Fruit fly (Drosophila melanogaster) whole organism, embryonic: ENCODE measurements around the gene Cdk1.

Experiments
- ATbp ChIP-seq: fragments of 200-800 bp; sonication (Bioruptor generic); optimal IDR thresholded peaks from 2 replicates; lab custom pipeline; 2017; ENCODE audit warnings: missing biosample characterization, mild to moderate bottlenecking, missing genetic modification characterization, missing genetic modification reagents
- Atf6 ChIP-seq: fragments of 200-800 bp; sonication (Bioruptor generic); IDR thresholded peaks from 2 replicates; pipeline ENCODE4 v1.3.6; 2022; ENCODE audit warnings: missing biosample characterization, missing genetic modification characterization
- Awh ChIP-seq: fragments of 200-800 bp; sonication (Bioruptor generic); IDR thresholded peaks from 2 replicates; pipeline ENCODE4, ENCODE4 v1.3.6; 2022; ENCODE audit warnings: missing biosample characterization, missing genetic modification characterization
- CG10366 ChIP-seq: fragments of 200-800 bp; sonication (Bioruptor generic); IDR thresholded peaks from 2 replicates; pipeline ENCODE4 v1.3.6; 2022; ENCODE audit warnings: missing biosample characterization, missing genetic modification characterization
- CG10959 ChIP-seq: fragments of 200-800 bp; sonication (Bioruptor generic); IDR thresholded peaks from 2 replicates; pipeline ENCODE4 v1.3.6; 2022; ENCODE audit warnings: missing biosample characterization, missing genetic modification characterization
- CG11456 ChIP-seq: fragments of 200-800 bp; sonication (Bioruptor generic); IDR thresholded peaks from 3 replicates; pipeline ENCODE4 v1.3.6; 2022; ENCODE audit warnings: missing biosample characterization, missing genetic modification characterization
- CG12659 ChIP-seq: fragments of 200-800 bp; sonication (Bioruptor generic); optimal IDR thresholded peaks from 3 replicates; lab custom pipeline; 2017; ENCODE audit warnings: mild to moderate bottlenecking, missing biosample characterization, missing genetic modification reagents, missing genetic modification characterization
- CG14965 ChIP-seq: fragments of 200-800 bp; sonication (Bioruptor generic); optimal IDR thresholded peaks from 2 replicates; lab custom pipeline; 2016; ENCODE audit warnings: missing biosample characterization, missing genetic modification characterization, borderline replicate concordance
- CG1602 ChIP-seq: fragments of 200-800 bp; sonication (Bioruptor generic); optimal IDR thresholded peaks from 3 replicates; lab custom pipeline; 2016; ENCODE audit warnings: missing biosample characterization, missing genetic modification characterization
- CG18764 ChIP-seq: fragments of 200-800 bp; sonication (Bioruptor generic); optimal IDR thresholded peaks from 3 replicates; lab custom pipeline; 2016; ENCODE audit warnings: missing biosample characterization, missing genetic modification characterization
- CG2129 ChIP-seq: fragments of 200-800 bp; sonication (Bioruptor generic); IDR thresholded peaks from 2 replicates; pipeline ENCODE4 v1.3.6; 2022; ENCODE audit warnings: missing biosample characterization, missing genetic modification characterization; ENCODE audit not compliant: partially characterized antibody
- CG2199 ChIP-seq: fragments of 200-800 bp; sonication (Bioruptor generic); IDR thresholded peaks from 3 replicates; pipeline ENCODE4 v1.3.6; 2022; ENCODE audit warnings: missing biosample characterization, missing genetic modification characterization
- CG2678 ChIP-seq: fragments of 200-800 bp; sonication (Bioruptor generic); optimal IDR thresholded peaks from 3 replicates; lab custom pipeline; 2019; ENCODE audit warnings: missing biosample characterization, mild to moderate bottlenecking, missing genetic modification characterization, moderate library complexity
- CG30431 ChIP-seq: fragments of 200-800 bp; sonication (Bioruptor generic); optimal IDR thresholded peaks from 2 replicates; lab custom pipeline; 2017; ENCODE audit warnings: missing biosample characterization, missing genetic modification characterization
- CG31441 ChIP-seq: fragments of 200-800 bp; sonication (Bioruptor generic); IDR thresholded peaks from 2 replicates; pipeline ENCODE4 v1.3.6; 2022; ENCODE audit warnings: missing biosample characterization, missing genetic modification characterization
- CG33213 ChIP-seq: fragments of 200-800 bp; sonication (Bioruptor generic); optimal IDR thresholded peaks from 3 replicates; lab custom pipeline; 2016; ENCODE audit warnings: missing biosample characterization, missing genetic modification characterization
- CG3995 ChIP-seq: fragments of 200-800 bp; sonication (Bioruptor generic); optimal IDR thresholded peaks from 3 replicates; lab custom pipeline; 2016; ENCODE audit warnings: missing biosample characterization, missing genetic modification characterization
- CG6683 ChIP-seq: fragments of 200-800 bp; sonication (Bioruptor generic); optimal IDR thresholded peaks from 2 replicates; lab custom pipeline; 2017; ENCODE audit warnings: missing biosample characterization, mild to moderate bottlenecking, missing genetic modification characterization, missing genetic modification reagents
- CG6689 ChIP-seq: fragments of 200-800 bp; sonication (Bioruptor generic); IDR thresholded peaks from 2 replicates; pipeline ENCODE4 v1.3.6; 2022; ENCODE audit warnings: missing biosample characterization, missing genetic modification characterization
- CG9817 ChIP-seq: fragments of 200-800 bp; sonication (Bioruptor generic); optimal IDR thresholded peaks from 2 replicates; lab custom pipeline; 2018; ENCODE audit warnings: missing biosample characterization, mild to moderate bottlenecking, missing genetic modification characterization, moderate library complexity
- CrebB ChIP-seq: fragments of 200-800 bp; sonication (Bioruptor generic); optimal IDR thresholded peaks from 3 replicates; lab custom pipeline; 2018; ENCODE audit warnings: missing biosample characterization, mild to moderate bottlenecking, missing genetic modification characterization
- Deaf1 ChIP-seq: fragments of 200-800 bp; optimal IDR thresholded peaks from 3 replicates; lab custom pipeline; 2019; ENCODE audit warnings: missing biosample characterization, mild to moderate bottlenecking, missing genetic modification characterization, moderate library complexity
- Dip3 ChIP-seq: fragments of 200-800 bp; sonication (Bioruptor generic); optimal IDR thresholded peaks from 3 replicates; lab custom pipeline; 2016; ENCODE audit warnings: missing biosample characterization, missing genetic modification characterization
- Fer2 ChIP-seq: fragments of 200-800 bp; sonication (Bioruptor generic); optimal IDR thresholded peaks from 2 replicates; lab custom pipeline; 2018; ENCODE audit warnings: missing biosample characterization, mild to moderate bottlenecking, missing genetic modification characterization, moderate library complexity
- HLH4C ChIP-seq: fragments of 200-800 bp; sonication (Bioruptor generic); IDR thresholded peaks from 3 replicates; pipeline ENCODE4 v1.3.6; 2022; ENCODE audit warnings: missing biosample characterization, missing genetic modification characterization; ENCODE audit not compliant: partially characterized antibody
- Jarid2 ChIP-seq: fragments of 200-800 bp; sonication (Bioruptor generic); optimal IDR thresholded peaks from 3 replicates; lab custom pipeline; 2017; ENCODE audit warnings: mild to moderate bottlenecking, missing biosample characterization, missing genetic modification reagents, missing genetic modification characterization
- Mrtf ChIP-seq: fragments of 200-800 bp; sonication (Bioruptor generic); IDR thresholded peaks from 3 replicates; pipeline ENCODE4 v1.3.6; 2022; ENCODE audit warnings: missing biosample characterization, missing genetic modification characterization
- Optix ChIP-seq: fragments of 200-800 bp; sonication (Bioruptor generic); IDR thresholded peaks from 3 replicates; pipeline ENCODE4 v1.3.6; 2022; ENCODE audit warnings: missing biosample characterization, missing genetic modification characterization
- Ravus ChIP-seq: fragments of 200-800 bp; sonication (Bioruptor generic); IDR thresholded peaks from 2 replicates; pipeline ENCODE4 v1.3.6; 2022; ENCODE audit warnings: missing biosample characterization, missing genetic modification characterization
- Sox102F ChIP-seq: fragments of 200-800 bp; sonication (Bioruptor generic); optimal IDR thresholded peaks from 2 replicates; lab custom pipeline; 2018; ENCODE audit warnings: missing biosample characterization, mild to moderate bottlenecking, missing genetic modification characterization, moderate library complexity
- Sry-β ChIP-seq: fragments of 200-800 bp; sonication (Bioruptor generic); optimal IDR thresholded peaks from 2 replicates; lab custom pipeline; 2018; ENCODE audit warnings: missing biosample characterization, mild to moderate bottlenecking, missing genetic modification characterization, moderate library complexity
- TFAM ChIP-seq: fragments of 200-800 bp; sonication (Bioruptor generic); optimal IDR thresholded peaks from 2 replicates; lab custom pipeline; 2017; ENCODE audit warnings: missing biosample characterization, missing genetic modification characterization, inconsistent platforms
- abd-A ChIP-seq: fragments of 200-800 bp; sonication (Bioruptor generic); optimal IDR thresholded peaks from 3 replicates; lab custom pipeline; 2019; ENCODE audit warnings: missing biosample characterization, mild to moderate bottlenecking, missing genetic modification characterization, moderate library complexity
- ac ChIP-seq: fragments of 200-800 bp; sonication (Bioruptor generic); optimal IDR thresholded peaks from 3 replicates; lab custom pipeline; 2017; ENCODE audit warnings: missing biosample characterization, mild to moderate bottlenecking, missing genetic modification characterization
- bigmax ChIP-seq: fragments of 200-800 bp; sonication (Bioruptor generic); optimal IDR thresholded peaks from 2 replicates; lab custom pipeline; 2018; ENCODE audit warnings: missing biosample characterization, mild to moderate bottlenecking, missing genetic modification characterization
- corto ChIP-seq: fragments of 200-800 bp; sonication (Bioruptor generic); optimal IDR thresholded peaks from 2 replicates; lab custom pipeline; 2016; ENCODE audit warnings: missing biosample characterization, mild to moderate bottlenecking, missing genetic modification characterization, moderate library complexity
- crp ChIP-seq, 2 experiments: fragments of 200-800 bp; sonication (Bioruptor generic); optimal IDR thresholded peaks; 2 replicates in 1 of 2; 3 replicates in 1 of 2; lab custom pipeline; 2017; ENCODE audit warnings: missing biosample characterization in 2 of 2, missing genetic modification characterization in 2 of 2, mild to moderate bottlenecking in 1 of 2, moderate library complexity in 1 of 2
- dati ChIP-seq: fragments of 200-800 bp; sonication (Bioruptor generic); IDR thresholded peaks from 2 replicates; pipeline ENCODE4 v1.3.6; 2022; ENCODE audit warnings: missing biosample characterization, missing genetic modification characterization
- esg ChIP-seq: fragments of 200-800 bp; sonication (Bioruptor generic); conservative IDR thresholded peaks from 2 replicates; pipeline ENCODE4 v1.3.6; 2022; ENCODE audit warnings: missing biosample characterization, missing genetic modification characterization
- eyg ChIP-seq: fragments of 200-800 bp; sonication (Bioruptor generic); optimal IDR thresholded peaks from 3 replicates; lab custom pipeline; 2016; ENCODE audit warnings: missing biosample characterization, missing genetic modification characterization
- kah ChIP-seq: fragments of 200-800 bp; sonication (Bioruptor generic); optimal IDR thresholded peaks from 2 replicates; lab custom pipeline; 2018; ENCODE audit warnings: missing biosample characterization, mild to moderate bottlenecking, missing genetic modification characterization
- lilli ChIP-seq: fragments of 200-800 bp; sonication (Bioruptor generic); optimal IDR thresholded peaks from 3 replicates; lab custom pipeline; 2016; ENCODE audit warnings: missing biosample characterization, missing genetic modification characterization
- maf-S ChIP-seq: fragments of 200-800 bp; sonication (Bioruptor generic); optimal IDR thresholded peaks from 2 replicates; lab custom pipeline; 2016; ENCODE audit warnings: missing biosample characterization, missing genetic modification characterization
- odd ChIP-seq: fragments of 200-800 bp; sonication (Bioruptor generic); optimal IDR thresholded peaks from 2 replicates; lab custom pipeline; 2017; ENCODE audit warnings: missing biosample characterization, mild to moderate bottlenecking, missing genetic modification characterization
- onecut ChIP-seq: fragments of 200-800 bp; sonication (Bioruptor generic); IDR thresholded peaks from 2 replicates; pipeline ENCODE4 v1.3.6; 2022; ENCODE audit warnings: missing biosample characterization, missing genetic modification characterization
- pfk ChIP-seq: fragments of 200-800 bp; sonication (Bioruptor generic); optimal IDR thresholded peaks from 2 replicates; lab custom pipeline; 2018; ENCODE audit warnings: missing biosample characterization, mild to moderate bottlenecking, missing genetic modification characterization, moderate library complexity
- pum ChIP-seq: fragments of 200-800 bp; sonication (Bioruptor generic); optimal IDR thresholded peaks from 2 replicates; lab custom pipeline; 2016; ENCODE audit warnings: missing biosample characterization, missing genetic modification characterization
- tup ChIP-seq: fragments of 200-800 bp; sonication (Bioruptor generic); optimal IDR thresholded peaks from 2 replicates; lab custom pipeline; 2016; ENCODE audit warnings: missing biosample characterization, mild to moderate bottlenecking, missing genetic modification characterization, moderate library complexity
- unpg ChIP-seq: fragments of 200-800 bp; sonication (Bioruptor generic); optimal IDR thresholded peaks from 3 replicates; lab custom pipeline; 2018; ENCODE audit warnings: missing biosample characterization, mild to moderate bottlenecking, missing genetic modification characterization, moderate library complexity
- yki ChIP-seq: fragments of >200 bp; optimal IDR thresholded peaks from 3 replicates; lab custom pipeline; 2018
- z ChIP-seq: fragments of 200-800 bp; sonication (Bioruptor generic); IDR thresholded peaks from 3 replicates; pipeline ENCODE4 v1.3.6; 2022; ENCODE audit warnings: missing biosample characterization, missing genetic modification characterization

Gene Cdk1

dm6 chr2L:10426534-10427048 lies 40.5 kb upstream of the Cdk1 start, which contains the start of the genes SmB and KdelR (continued):
- TF ChIP-seq tup (GFP tag; lab: Kevin White, UChicago), result no peak
- no peak for TF ChIP-seq Deaf1 (tag; lab: Kevin White, UChicago)
- TF ChIP-seq CG9817, result no peak
- no peak for TF ChIP-seq odd
- TF ChIP-seq dati (GFP tag; lab: Robert Waterston, UW), result no peak
- peak; percentile 15 for TF ChIP-seq CrebB (tag; lab: Kevin White, UChicago)
- TF ChIP-seq CG2129 (GFP tag; lab: Robert Waterston, UW), result peak; percentile 31; the same call in 1 of the 2 replicates
- no peak for TF ChIP-seq unpg (GFP tag; lab: Kevin White, UChicago)
- TF ChIP-seq eyg (GFP tag; lab: Kevin White, UChicago), result no peak
- TF ChIP-seq CG2199 (GFP tag; lab: Robert Waterston, UW), result no peak
- peak; percentile 96 for TF ChIP-seq HLH4C (GFP tag; lab: Robert Waterston, UW)
- no peak for TF ChIP-seq Fer2
- no peak for TF ChIP-seq Atf6
- TF ChIP-seq CG10959 (GFP tag; lab: Robert Waterston, UW), result no peak
- TF ChIP-seq CG33213, result peak; percentile 4
- TF ChIP-seq ac (GFP tag; lab: Kevin White, UChicago), result no peak
- peak in 1 of 2 experiments; percentile 54 for TF ChIP-seq crp (GFP tag; optimal IDR thresholded peaks at IDR 0.05; lab: Kevin White, UChicago)
- TF ChIP-seq CG10366 (GFP tag; lab: Robert Waterston, UW), result no peak
- TF ChIP-seq Jarid2, result no peak
- TF ChIP-seq Mrtf (GFP tag; lab: Robert Waterston, UW), result no peak
- no peak for TF ChIP-seq CG1602 (GFP tag; lab: Kevin White, UChicago)
- TF ChIP-seq CG14965 (GFP tag; lab: Kevin White, UChicago), result no peak
- TF ChIP-seq CG3995 (GFP tag; lab: Kevin White, UChicago), result peak; percentile 21
- TF ChIP-seq Optix (GFP tag; lab: Robert Waterston, UW), result no peak
- TF ChIP-seq CG30431, result no peak
- TF ChIP-seq esg (GFP tag; lab: Robert Waterston, UW), result no peak
- TF ChIP-seq ATbp, result no peak
- TF ChIP-seq abd-A (tag; lab: Kevin White, UChicago), result no peak
- TF ChIP-seq CG11456 (GFP tag; lab: Robert Waterston, UW), result no peak
- TF ChIP-seq Awh (GFP tag; lab: Robert Waterston, UW), result no peak
- no peak for TF ChIP-seq corto (GFP tag; lab: Kevin White, UChicago)
- no peak for TF ChIP-seq maf-S (GFP tag; lab: Kevin White, UChicago)
- no peak for TF ChIP-seq CG6689 (GFP tag; lab: Robert Waterston, UW)
- TF ChIP-seq lilli (GFP tag; lab: Kevin White, UChicago), result peak; percentile 61
- TF ChIP-seq bigmax, result no peak
- TF ChIP-seq pfk, result peak; percentile 25
- TF ChIP-seq CG6683, result no peak
- no peak for TF ChIP-seq CG18764 (GFP tag; lab: Kevin White, UChicago)
- TF ChIP-seq kah (GFP tag; lab: Kevin White, UChicago), result no peak
- no peak; the same call in none of the 2 replicates for TF ChIP-seq CG31441 (GFP tag; lab: Robert Waterston, UW)
- TF ChIP-seq Sry-β (GFP tag; lab: Kevin White, UChicago), result no peak
- no peak for TF ChIP-seq yki (lab: Kevin White, UChicago)
- peak; percentile 82 for TF ChIP-seq CG12659 (GFP tag; lab: Kevin White, UChicago)
- no peak for TF ChIP-seq z (GFP tag; lab: Robert Waterston, UW)
- TF ChIP-seq Dip3, result no peak
- no peak for TF ChIP-seq CG2678 (tag; lab: Kevin White, UChicago)
- no peak for TF ChIP-seq onecut
- peak; percentile 10 for TF ChIP-seq pum (GFP tag; lab: Kevin White, UChicago)
- no peak for TF ChIP-seq TFAM (GFP tag; lab: Kevin White, UChicago)
- no peak for TF ChIP-seq Sox102F (GFP tag; lab: Kevin White, UChicago)
- TF ChIP-seq Ravus, result no peak
